Fruit fly (Drosophila melanogaster) whole organism, prepupa: ENCODE results near the gene CG11983.

Source experiments
- Blimp-1 ChIP-seq: fragments of 200-800 bp; sonication (Bioruptor generic); optimal IDR thresholded peaks from 3 replicates; lab custom pipeline; 2017; ENCODE audit warnings: missing biosample characterization, missing genetic modification characterization, mild to moderate bottlenecking, moderate library complexity, missing genetic modification reagents
- CG10631 ChIP-seq: fragments of 200-800 bp; sonication (Bioruptor generic); optimal IDR thresholded peaks from 2 replicates; lab custom pipeline; 2016; ENCODE audit warnings: missing biosample characterization, missing genetic modification characterization
- CG10669 ChIP-seq: fragments of 200-800 bp; sonication (Bioruptor generic); optimal IDR thresholded peaks from 3 replicates; lab custom pipeline; 2018; ENCODE audit warnings: missing biosample characterization, mild to moderate bottlenecking, missing genetic modification characterization, moderate library complexity
- CG11294 ChIP-seq: fragments of 200-800 bp; sonication (Bioruptor generic); IDR thresholded peaks from 2 replicates; pipeline ENCODE4 v1.3.6; 2022; ENCODE audit warnings: missing biosample characterization, missing genetic modification characterization
- CG11762 ChIP-seq: fragments of 200-800 bp; sonication (Bioruptor generic); optimal IDR thresholded peaks from 3 replicates; lab custom pipeline; 2016; ENCODE audit warnings: missing biosample characterization, missing genetic modification characterization; ENCODE audit not compliant: insufficient read depth
- CG15336 ChIP-seq: fragments of 200-800 bp; sonication (Bioruptor generic); IDR thresholded peaks from 2 replicates; pipeline ENCODE4 v1.3.6; 2022; ENCODE audit warnings: missing biosample characterization, missing genetic modification characterization
- CG16779 ChIP-seq: fragments of 200-800 bp; sonication (Bioruptor generic); optimal IDR thresholded peaks from 3 replicates; lab custom pipeline; 2017; ENCODE audit warnings: missing biosample characterization, mild to moderate bottlenecking, missing genetic modification characterization
- CG3032 ChIP-seq: fragments of 200-800 bp; optimal IDR thresholded peaks from 2 replicates; lab custom pipeline; 2019; ENCODE audit warnings: missing biosample characterization, mild to moderate bottlenecking, missing genetic modification characterization, moderate library complexity
- CG31627 ChIP-seq: fragments of 200-800 bp; sonication (Bioruptor generic); optimal IDR thresholded peaks from 3 replicates; lab custom pipeline; 2016; ENCODE audit warnings: missing biosample characterization, missing genetic modification characterization
- CG32006 ChIP-seq: fragments of 200-800 bp; sonication (Bioruptor generic); optimal IDR thresholded peaks from 3 replicates; lab custom pipeline; 2017; ENCODE audit warnings: missing biosample characterization, mild to moderate bottlenecking, missing genetic modification characterization
- CG3919 ChIP-seq: fragments of 200-800 bp; sonication (Bioruptor generic); optimal IDR thresholded peaks from 3 replicates; lab custom pipeline; 2016; ENCODE audit warnings: missing biosample characterization, missing genetic modification characterization
- CG4318 ChIP-seq: fragments of 200-800 bp; sonication (Bioruptor generic); optimal IDR thresholded peaks from 3 replicates; lab custom pipeline; 2017; ENCODE audit warnings: missing biosample characterization, mild to moderate bottlenecking, missing genetic modification characterization
- CG6276 ChIP-seq: fragments of 200-800 bp; sonication (Bioruptor generic); optimal IDR thresholded peaks from 2 replicates; lab custom pipeline; 2017; ENCODE audit warnings: missing biosample characterization, mild to moderate bottlenecking, missing genetic modification characterization
- CG6808 ChIP-seq: fragments of 200-800 bp; sonication (Bioruptor generic); optimal IDR thresholded peaks from 3 replicates; lab custom pipeline; 2017; ENCODE audit warnings: missing biosample characterization, missing genetic modification characterization, mild to moderate bottlenecking, moderate library complexity, missing genetic modification reagents
- CG6854 ChIP-seq: fragments of 200-800 bp; sonication (Bioruptor generic); optimal IDR thresholded peaks from 2 replicates; lab custom pipeline; 2017; ENCODE audit warnings: missing biosample characterization, mild to moderate bottlenecking, missing genetic modification characterization
- CG8119 ChIP-seq: fragments of 200-800 bp; sonication (Bioruptor generic); IDR thresholded peaks from 3 replicates; pipeline ENCODE4 v1.3.6; 2022; ENCODE audit warnings: missing biosample characterization, missing genetic modification characterization
- CG8319 ChIP-seq: fragments of 200-800 bp; sonication (Bioruptor generic); optimal IDR thresholded peaks from 3 replicates; lab custom pipeline; 2016; ENCODE audit warnings: missing biosample characterization, missing genetic modification characterization
- CG8632 ChIP-seq: fragments of 200-800 bp; sonication (Bioruptor generic); optimal IDR thresholded peaks from 3 replicates; lab custom pipeline; 2016; ENCODE audit warnings: missing biosample characterization, missing genetic modification characterization
- CG9139 ChIP-seq: fragments of 200-800 bp; sonication (Bioruptor generic); optimal IDR thresholded peaks from 3 replicates; lab custom pipeline; 2017; ENCODE audit warnings: missing biosample characterization, mild to moderate bottlenecking, missing genetic modification characterization
- Eip75B ChIP-seq: fragments of 200-800 bp; sonication (Bioruptor generic); optimal IDR thresholded peaks from 3 replicates; lab custom pipeline; 2016; ENCODE audit warnings: missing biosample characterization, missing genetic modification characterization
- Eip78C ChIP-seq: fragments of 200-800 bp; sonication (Bioruptor generic); peaks from one replicate; lab custom pipeline; 2016; ENCODE audit warnings: missing biosample characterization, missing genetic modification characterization
- Eip93F ChIP-seq: fragments of 200-800 bp; sonication (Bioruptor generic); optimal IDR thresholded peaks from 2 replicates; lab custom pipeline; 2016; ENCODE audit warnings: missing biosample characterization, mild to moderate bottlenecking, missing genetic modification characterization
- Ets96B ChIP-seq: fragments of 200-800 bp; optimal IDR thresholded peaks from 2 replicates; lab custom pipeline; 2019; ENCODE audit warnings: missing biosample characterization, mild to moderate bottlenecking, missing genetic modification characterization, moderate library complexity
- Gug ChIP-seq: fragments of 200-800 bp; sonication (Bioruptor generic); IDR thresholded peaks from 2 replicates; pipeline ENCODE4 v1.3.6; 2022; ENCODE audit warnings: missing biosample characterization, missing genetic modification characterization
- Hr38 ChIP-seq: sonication (Bioruptor generic); optimal IDR thresholded peaks from 2 replicates; lab custom pipeline; 2016; ENCODE audit warnings: missing biosample characterization, missing genetic modification characterization
- Hr39 ChIP-seq: fragments of 200-800 bp; sonication (Bioruptor generic); optimal IDR thresholded peaks from 2 replicates; lab custom pipeline; 2016; ENCODE audit warnings: missing biosample characterization, missing genetic modification characterization
- Lpt ChIP-seq: fragments of 200-800 bp; sonication (Bioruptor generic); optimal IDR thresholded peaks from 3 replicates; lab custom pipeline; 2016; ENCODE audit warnings: missing biosample characterization, missing genetic modification characterization
- Met ChIP-seq: fragments of 200-800 bp; sonication (Bioruptor generic); optimal IDR thresholded peaks from 3 replicates; lab custom pipeline; 2016; ENCODE audit warnings: missing biosample characterization, missing genetic modification characterization
- OdsH ChIP-seq: fragments of 200-800 bp; sonication (Bioruptor generic); optimal IDR thresholded peaks from 3 replicates; lab custom pipeline; 2016; ENCODE audit warnings: missing biosample characterization, missing genetic modification characterization
- Smox ChIP-seq: fragments of 200-800 bp; sonication (Bioruptor generic); optimal IDR thresholded peaks from 3 replicates; lab custom pipeline; 2016; ENCODE audit warnings: missing biosample characterization, missing genetic modification characterization
- Sox15 ChIP-seq: fragments of 200-800 bp; sonication (Bioruptor generic); optimal IDR thresholded peaks from 3 replicates; lab custom pipeline; 2016; ENCODE audit warnings: missing biosample characterization, missing genetic modification characterization
- achi ChIP-seq: fragments of 200-800 bp; sonication (Bioruptor generic); optimal IDR thresholded peaks from 3 replicates; lab custom pipeline; 2016; ENCODE audit warnings: missing biosample characterization, missing genetic modification characterization
- acj6 ChIP-seq: fragments of 200-800 bp; sonication (Bioruptor generic); optimal IDR thresholded peaks from 3 replicates; lab custom pipeline; 2016; ENCODE audit warnings: missing biosample characterization, missing genetic modification characterization
- cyc ChIP-seq: fragments of 200-800 bp; sonication (Bioruptor generic); optimal IDR thresholded peaks from 3 replicates; lab custom pipeline; 2016; ENCODE audit warnings: missing biosample characterization, missing genetic modification characterization
- dac ChIP-seq: fragments of 200-800 bp; sonication (Bioruptor generic); optimal IDR thresholded peaks from 2 replicates; lab custom pipeline; 2017; ENCODE audit warnings: missing biosample characterization, mild to moderate bottlenecking, missing genetic modification characterization
- dsx ChIP-seq: fragments of 200-800 bp; optimal IDR thresholded peaks from 3 replicates; lab custom pipeline; 2019; ENCODE audit warnings: missing biosample characterization, mild to moderate bottlenecking, missing genetic modification characterization, moderate library complexity; ENCODE audit not compliant: poor library complexity, severe bottlenecking
- esn ChIP-seq: fragments of 200-800 bp; sonication (Bioruptor generic); optimal IDR thresholded peaks from 2 replicates; lab custom pipeline; 2016; ENCODE audit warnings: missing biosample characterization, mild to moderate bottlenecking, missing genetic modification characterization, moderate library complexity
- fd59A ChIP-seq: fragments of 200-800 bp; sonication (Bioruptor generic); optimal IDR thresholded peaks from 2 replicates; lab custom pipeline; 2017; ENCODE audit warnings: missing biosample characterization, mild to moderate bottlenecking, missing genetic modification characterization, missing genetic modification reagents
- fkh ChIP-seq: fragments of 200-800 bp; sonication (Bioruptor generic); optimal IDR thresholded peaks from 3 replicates; lab custom pipeline; 2017; ENCODE audit warnings: missing biosample characterization, mild to moderate bottlenecking, missing genetic modification characterization, moderate library complexity
- lz ChIP-seq: fragments of 200-800 bp; sonication (Bioruptor generic); optimal IDR thresholded peaks from 3 replicates; lab custom pipeline; 2016; ENCODE audit warnings: missing biosample characterization, missing genetic modification characterization
- salr ChIP-seq, 2 experiments: fragments of 200-800 bp; sonication (Bioruptor generic); optimal IDR thresholded peaks; 3 replicates each; lab custom pipeline; 2016 to 2018; ENCODE audit warnings: missing biosample characterization in 2 of 2, missing genetic modification characterization in 2 of 2, mild to moderate bottlenecking in 1 of 2
- spab ChIP-seq: fragments of 200-800 bp; sonication (Bioruptor generic); optimal IDR thresholded peaks from 2 replicates; lab custom pipeline; 2017; ENCODE audit warnings: missing biosample characterization, mild to moderate bottlenecking, missing genetic modification characterization, missing genetic modification reagents
- ss ChIP-seq, 2 experiments: fragments of 200-800 bp; sonication (Bioruptor generic); optimal IDR thresholded peaks; 2 replicates in 1 of 2; 3 replicates in 1 of 2; lab custom pipeline; 2017 to 2018; ENCODE audit warnings: mild to moderate bottlenecking in 2 of 2, missing biosample characterization in 2 of 2, missing genetic modification characterization in 2 of 2, moderate library complexity in 1 of 2
- svp ChIP-seq: fragments of 200-800 bp; sonication (Bioruptor generic); peaks from one replicate; lab custom pipeline; 2016; ENCODE audit warnings: missing biosample characterization, missing genetic modification characterization
- topi ChIP-seq: fragments of 200-800 bp; sonication (Bioruptor generic); optimal IDR thresholded peaks from 3 replicates; lab custom pipeline; 2016; ENCODE audit warnings: missing biosample characterization, missing genetic modification characterization

CG11983 gene

dm6 chr3R:9045733-9046132 lies 37.6 kb downstream of the CG11983 start:
- TF ChIP-seq Lpt (GFP tag; lab: Kevin White, UChicago) (no peak), svp (GFP tag; lab: Kevin White, UChicago) (peak; percentile 91), CG8319 (GFP tag; lab: Kevin White, UChicago) (no peak), Gug (no peak)

dm6 chr3R:9046954-9047353 lies 38.8 kb downstream of the CG11983 start:
- TF ChIP-seq Eip78C (GFP tag; lab: Kevin White, UChicago) (peak; percentile 72), Ets96B (no peak)

- TF ChIP-seq Ets96B, result peak; percentile 70
- no peak for TF ChIP-seq CG6276 (GFP tag; lab: Kevin White, UChicago)
- no peak for TF ChIP-seq CG11294 (GFP tag; lab: Robert Waterston, UW)
- peak; percentile 71 for TF ChIP-seq CG10631 (GFP tag; lab: Kevin White, UChicago)
- TF ChIP-seq Eip75B (GFP tag; lab: Kevin White, UChicago), result peak; percentile 6
- peak; percentile 53 for TF ChIP-seq CG3919 (GFP tag; lab: Kevin White, UChicago)
- peak; percentile 13 for TF ChIP-seq fd59A (GFP tag; lab: Kevin White, UChicago)
- peak; percentile 15 for TF ChIP-seq Smox (GFP tag; lab: Kevin White, UChicago)
- peak; percentile 62 for TF ChIP-seq OdsH (GFP tag; lab: Kevin White, UChicago)
- TF ChIP-seq CG9139, result peak; percentile 7
- peak; percentile 59 for TF ChIP-seq achi (GFP tag; lab: Kevin White, UChicago)
- TF ChIP-seq Blimp-1, result peak; percentile 72
- TF ChIP-seq Hr38 (GFP tag; lab: Kevin White, UChicago), result no peak
- peak; percentile 16 for TF ChIP-seq lz (GFP tag; lab: Kevin White, UChicago)
- peak; percentile 5 for TF ChIP-seq CG31627 (GFP tag; lab: Kevin White, UChicago)
- TF ChIP-seq Lpt (GFP tag; lab: Kevin White, UChicago), result no peak
- TF ChIP-seq dac (GFP tag; lab: Kevin White, UChicago), result no peak
- peak; percentile 15 for TF ChIP-seq topi (GFP tag; lab: Kevin White, UChicago)
- TF ChIP-seq esn (GFP tag; lab: Kevin White, UChicago), result peak; percentile 56
- TF ChIP-seq ss (GFP tag; optimal IDR thresholded peaks at IDR 0.05; lab: Kevin White, UChicago), result peak; percentile 17 to 21
- TF ChIP-seq Met (GFP tag; lab: Kevin White, UChicago), result peak; percentile 23
- TF ChIP-seq Eip93F (GFP tag; lab: Kevin White, UChicago), result peak; percentile 38
- peak; percentile 90 for TF ChIP-seq CG6854
- TF ChIP-seq CG16779 (tag; lab: Kevin White, UChicago), result peak; percentile 67
- TF ChIP-seq CG3032 (tag; lab: Kevin White, UChicago), result peak; percentile 81
- peak; percentile 18 for TF ChIP-seq CG6808 (GFP tag; lab: Kevin White, UChicago)
- no peak for TF ChIP-seq CG15336 (GFP tag; lab: Robert Waterston, UW)
- peak; percentile 76 for TF ChIP-seq Eip78C (GFP tag; lab: Kevin White, UChicago)
- no peak for TF ChIP-seq CG8319 (GFP tag; lab: Kevin White, UChicago)
- no peak for TF ChIP-seq CG4318 (GFP tag; lab: Kevin White, UChicago)
- TF ChIP-seq cyc (GFP tag; lab: Kevin White, UChicago), result peak; percentile 30
- TF ChIP-seq salr (GFP tag; optimal IDR thresholded peaks at IDR 0.05; lab: Kevin White, UChicago), result no peak
- TF ChIP-seq CG8632 (GFP tag; lab: Kevin White, UChicago), result peak; percentile 62
- TF ChIP-seq acj6, result peak; percentile 57
- peak; percentile 72 for TF ChIP-seq CG32006 (GFP tag; lab: Kevin White, UChicago)
- TF ChIP-seq Sox15 (GFP tag; lab: Kevin White, UChicago), result no peak
- TF ChIP-seq Hr39 (GFP tag; lab: Kevin White, UChicago), result peak; percentile 27
- no peak for TF ChIP-seq CG8119 (GFP tag; lab: Robert Waterston, UW)
- no peak for TF ChIP-seq CG10669 (GFP tag; lab: Kevin White, UChicago)
- TF ChIP-seq dsx, result peak; percentile 68
- TF ChIP-seq spab (GFP tag; lab: Kevin White, UChicago), result no peak
- TF ChIP-seq CG11762, result peak; percentile 63
- TF ChIP-seq fkh (GFP tag; lab: Kevin White, UChicago), result peak; percentile 75
Observed at dm6 chr3R:9047561-9048465, 39.7 kb downstream of the CG11983 start, which contains the start of gene Rel. Gene Rel, minus strand, starts transcription at chr3R:9047977.
